Worm (Caenorhabditis elegans): ENCODE data around the gene ceh-31.

ceh-31 gene

DNA sequence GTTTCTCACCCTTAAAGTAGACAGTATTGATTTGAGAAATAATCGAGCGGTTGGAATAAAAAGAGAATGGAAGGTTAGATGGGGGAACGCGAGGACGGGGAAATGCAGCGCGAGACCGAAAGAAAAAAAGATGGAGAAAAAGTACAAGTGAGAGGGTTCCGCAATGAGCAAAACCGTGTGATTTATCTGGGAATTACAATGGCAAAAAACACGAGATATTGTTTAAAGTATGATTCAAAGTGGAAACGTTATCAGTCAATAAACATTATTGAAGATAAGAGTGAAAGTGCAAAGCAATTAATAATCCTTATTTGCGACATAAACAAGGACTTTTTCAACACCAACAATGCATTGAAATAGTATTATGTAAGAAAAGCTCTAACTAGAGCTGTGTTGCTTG, 31.9 kb upstream of the ceh-31 start, which contains the start of gene ztf-13 (continued):
- TF ChIP-seq F44E2.7 (GFP tag; IDR thresholded peaks at IDR 0.05): no peak

DNA sequence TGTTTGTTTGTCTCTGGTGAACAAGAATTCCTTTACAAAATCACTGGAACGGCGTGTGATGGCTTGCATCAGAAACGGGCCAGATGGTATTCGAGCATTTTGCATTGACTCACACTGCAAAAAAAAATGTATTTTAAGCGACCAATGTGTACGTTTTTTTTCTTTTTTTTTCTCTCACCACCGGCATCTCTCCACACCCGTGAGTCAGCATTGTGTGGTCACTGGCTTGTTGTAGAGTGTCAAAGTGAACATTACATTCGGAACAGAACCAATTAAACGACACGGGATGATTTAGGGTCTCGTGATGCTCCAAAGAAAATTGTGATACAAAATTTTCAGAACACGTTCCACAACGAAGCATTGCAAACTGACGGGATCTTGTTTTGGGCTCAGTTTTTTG, 31.3 kb upstream of the ceh-31 start:
- TF ChIP-seq hlh-11 (tag; optimal IDR thresholded peaks at IDR 0.05) (peak; percentile 37), pha-4 (GFP tag; IDR thresholded peaks at IDR 0.05) (no peak), pha-4 (tag; optimal IDR thresholded peaks at IDR 0.05) (peak; percentile 83), mes-2 (tag; optimal IDR thresholded peaks at IDR 0.05; ENCODE audit: poor library complexity, severe bottlenecking) (peak; percentile 63), nhr-6 (tag; optimal IDR thresholded peaks at IDR 0.05) (peak; percentile 67), ztf-7 (tag; optimal IDR thresholded peaks at IDR 0.05) (no peak), unc-62 (GFP tag; optimal IDR thresholded peaks at IDR 0.05 in 1 of 2) (peak in 1 of 2 experiments; percentile 18), unc-62 (tag; optimal IDR thresholded peaks at IDR 0.05) (no peak), T26A8.4 (GFP tag; IDR thresholded peaks at IDR 0.05) (0 out of 2 replicates have a peak, but pooled peaks have one; percentile 17), ceh-82 (tag; optimal IDR thresholded peaks at IDR 0.05) (no peak), tra-1 (GFP tag; IDR thresholded peaks at IDR 0.05) (0 out of 2 replicates have a peak, but pooled peaks have one; percentile 23), jun-1 (tag; optimal IDR thresholded peaks at IDR 0.05) (no peak), mep-1 (tag; optimal IDR thresholded peaks at IDR 0.05) (peak; percentile 3), gei-8 (GFP tag; optimal IDR thresholded peaks at IDR 0.05) (no peak), nhr-28 (tag; optimal IDR thresholded peaks at IDR 0.05) (peak; percentile 7), ceh-44 (GFP tag; IDR thresholded peaks at IDR 0.05) (no peak), dve-1 (tag; optimal IDR thresholded peaks at IDR 0.05; ENCODE audit: insufficient read depth) (peak; percentile 28), hlh-30 (tag; optimal IDR thresholded peaks at IDR 0.05; ENCODE audit: insufficient read depth) (peak; percentile 72), lsy-2 (tag; optimal IDR thresholded peaks at IDR 0.05) (peak in 1 of 2 experiments; percentile 20)

DNA sequence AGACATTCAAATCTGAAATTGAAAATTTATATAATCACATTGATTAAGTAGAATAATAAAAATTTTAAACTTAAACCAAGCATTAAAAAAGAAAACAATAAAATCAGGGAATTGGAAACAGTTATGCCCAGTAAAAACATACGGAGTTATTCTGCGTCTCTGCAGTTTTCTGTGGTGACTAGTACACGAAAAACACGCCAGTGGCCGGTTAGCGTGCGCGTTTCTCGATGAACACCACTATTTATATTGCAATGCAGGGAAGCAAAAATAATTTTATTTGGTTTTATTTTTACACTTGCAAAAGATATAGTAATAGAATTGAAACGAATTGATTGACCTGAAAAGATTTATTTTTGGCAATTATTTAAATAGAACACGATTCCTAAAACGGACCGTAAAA, 29.6 kb upstream of the ceh-31 start, which contains the start of gene sec-3:
Gene sec-3, minus strand, starts transcription at position 21 of the 400 bp plus-strand sequence.
- no peak for TF ChIP-seq mdt-29 (GFP tag; IDR thresholded peaks at IDR 0.05)
- TF ChIP-seq daf-12 (tag; optimal IDR thresholded peaks at IDR 0.05): no peak
- peak; percentile 11 to 66 for TF ChIP-seq mdl-1 (tag; optimal IDR thresholded peaks at IDR 0.05)
- peak; percentile 63; the same call in 1 of the 2 replicates for TF ChIP-seq nhr-42 (GFP tag; IDR thresholded peaks at IDR 0.05)
- peak; percentile 55 for TF ChIP-seq pha-4 (GFP tag; IDR thresholded peaks at IDR 0.05)
- peak; percentile 88 for TF ChIP-seq pha-4 (tag; optimal IDR thresholded peaks at IDR 0.05)
- no peak for TF ChIP-seq daf-8 (GFP tag; IDR thresholded peaks at IDR 0.05)
- TF ChIP-seq madf-5 (GFP tag; IDR thresholded peaks at IDR 0.05): no peak
- no peak for TF ChIP-seq zip-11 (GFP tag; IDR thresholded peaks at IDR 0.05)
- no peak for TF ChIP-seq ceh-62 (tag; optimal IDR thresholded peaks at IDR 0.05)
- TF ChIP-seq ceh-82 (tag; optimal IDR thresholded peaks at IDR 0.05): no peak
- no peak for TF ChIP-seq ZK337.2 (GFP tag; IDR thresholded peaks at IDR 0.05)
- no peak for TF ChIP-seq Y75B8A.6 (GFP tag; IDR thresholded peaks at IDR 0.05)
- TF ChIP-seq spr-1 (tag; optimal IDR thresholded peaks at IDR 0.05): peak; percentile 80
- peak; percentile 79 for TF ChIP-seq nhr-48 (tag; optimal IDR thresholded peaks at IDR 0.05)
- TF ChIP-seq nhr-111 (GFP tag; optimal IDR thresholded peaks at IDR 0.05): no peak
- no peak for TF ChIP-seq skn-1 (tag; optimal IDR thresholded peaks at IDR 0.05)
- TF ChIP-seq ceh-44 (GFP tag; IDR thresholded peaks at IDR 0.05): no peak
- peak; percentile 94 for TF ChIP-seq mep-1 (tag; optimal IDR thresholded peaks at IDR 0.05)
- no peak for TF ChIP-seq ceh-28 (tag; optimal IDR thresholded peaks at IDR 0.05)
- no peak for TF ChIP-seq fos-1 (tag; optimal IDR thresholded peaks at IDR 0.05)
- TF ChIP-seq lin-13 (GFP tag; optimal IDR thresholded peaks at IDR 0.05): peak; percentile 84
- TF ChIP-seq mxl-3 (GFP tag; optimal IDR thresholded peaks at IDR 0.05): peak; percentile 62
- TF ChIP-seq hlh-11 (tag; optimal IDR thresholded peaks at IDR 0.05): peak; percentile 93
- TF ChIP-seq Y48G9A.11 (GFP tag; IDR thresholded peaks at IDR 0.05): no peak
- TF ChIP-seq lin-39 (tag; optimal IDR thresholded peaks at IDR 0.05): no peak
- TF ChIP-seq dmd-9 (GFP tag; IDR thresholded peaks at IDR 0.05): peak; percentile 51; the same call in 1 of the 2 replicates
- no peak for TF ChIP-seq F49E8.2 (tag; optimal IDR thresholded peaks at IDR 0.05; ENCODE audit: borderline replicate concordance)
- no peak for TF ChIP-seq snpc-4 (tag; optimal IDR thresholded peaks at IDR 0.05)
- TF ChIP-seq jun-1 (tag; optimal IDR thresholded peaks at IDR 0.05): peak; percentile 70
- no peak for TF ChIP-seq zfp-2 (tag; optimal IDR thresholded peaks at IDR 0.05)
- 0 out of 2 replicates have a peak, but pooled peaks have one; percentile 17 for TF ChIP-seq ctbp-1 (GFP tag; IDR thresholded peaks at IDR 0.05)
- no peak for TF ChIP-seq gei-8 (GFP tag; optimal IDR thresholded peaks at IDR 0.05)
- 0 out of 2 replicates have a peak, but pooled peaks have one; percentile 45 for TF ChIP-seq saeg-2 (GFP tag; IDR thresholded peaks at IDR 0.05)
- no peak for TF ChIP-seq T20F7.1 (GFP tag; optimal IDR thresholded peaks at IDR 0.05)
- TF ChIP-seq dve-1 (tag; optimal IDR thresholded peaks at IDR 0.05; ENCODE audit: insufficient read depth): peak; percentile 96
